Fruit fly (Drosophila melanogaster): ENCODE measurements around the gene Or65b.

Gene Or65b

DNA sequence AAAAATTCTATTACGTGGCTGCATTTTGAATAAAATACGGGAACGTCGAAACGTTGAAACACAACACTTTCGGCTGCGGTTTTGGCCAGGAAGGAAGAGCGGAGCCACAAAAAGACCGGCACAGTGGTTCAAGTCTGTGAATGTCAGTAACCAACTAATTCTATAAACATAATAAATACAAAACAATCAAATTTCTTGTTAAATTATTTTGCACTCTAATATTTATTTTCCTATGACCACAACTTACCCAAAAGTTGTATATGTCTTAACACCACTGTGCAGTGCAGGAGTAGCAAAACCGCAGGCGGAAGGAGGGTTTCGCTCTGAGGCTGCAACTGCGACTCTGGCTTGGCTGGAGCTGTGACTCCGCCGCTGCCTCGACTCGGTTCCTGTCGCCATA is 38.2 kb downstream of the Or65b start (continued):
- TF ChIP-seq CG7368 (GFP tag; optimal IDR thresholded peaks at IDR 0.05) (peak; percentile 66), Hr38 (GFP tag; optimal IDR thresholded peaks at IDR 0.05) (no peak), CG10631 (GFP tag; optimal IDR thresholded peaks at IDR 0.05) (peak; percentile 69), CG31627 (GFP tag; optimal IDR thresholded peaks at IDR 0.05) (peak; percentile 72), dsx (GFP tag; optimal IDR thresholded peaks at IDR 0.05; ENCODE audit: poor library complexity, severe bottlenecking) (peak; percentile 50), CG6276 (GFP tag; optimal IDR thresholded peaks at IDR 0.05) (peak; percentile 29), pdm3 (GFP tag; optimal IDR thresholded peaks at IDR 0.05) (peak; percentile 73), CG6792 (GFP tag; optimal IDR thresholded peaks at IDR 0.05) (peak; percentile 76), Hr4 (GFP tag; optimal IDR thresholded peaks at IDR 0.05) (peak; percentile 38), CG11294 (GFP tag; IDR thresholded peaks at IDR 0.05) (0 out of 2 replicates have a peak, but pooled peaks have one; percentile 19), CG9139 (GFP tag; optimal IDR thresholded peaks at IDR 0.05) (peak; percentile 50), CG8119 (GFP tag; IDR thresholded peaks at IDR 0.05) (peak; percentile 62), ss (GFP tag; optimal IDR thresholded peaks at IDR 0.05) (peak; percentile 11 to 63), Met (GFP tag; optimal IDR thresholded peaks at IDR 0.05) (peak; percentile 83), CG4318 (GFP tag; optimal IDR thresholded peaks at IDR 0.05) (no peak), eg (GFP tag; IDR thresholded peaks at IDR 0.05) (peak; percentile 67; the same call in 2 of the 3 replicates), Hr39 (GFP tag; optimal IDR thresholded peaks at IDR 0.05) (peak; percentile 70), CG6854 (GFP tag; optimal IDR thresholded peaks at IDR 0.05) (no peak), CG8319 (GFP tag; optimal IDR thresholded peaks at IDR 0.05) (peak; percentile 36)

dm6 chr3L:6364217-6364616 is 38.8 kb downstream of the Or65b start:
- TF ChIP-seq Eip75B (GFP tag; optimal IDR thresholded peaks at IDR 0.05) (peak; percentile 10), fd59A (GFP tag; optimal IDR thresholded peaks at IDR 0.05) (peak; percentile 51), spab (GFP tag; optimal IDR thresholded peaks at IDR 0.05) (peak; percentile 52), CG34406 (GFP tag; optimal IDR thresholded peaks at IDR 0.05) (peak; percentile 43), CG4318 (GFP tag; optimal IDR thresholded peaks at IDR 0.05) (no peak), Eip93F (GFP tag; optimal IDR thresholded peaks at IDR 0.05) (no peak), vri (GFP tag; optimal IDR thresholded peaks at IDR 0.05) (peak; percentile 5), CG8632 (GFP tag; optimal IDR thresholded peaks at IDR 0.05) (peak; percentile 27), Sox102F (GFP tag; optimal IDR thresholded peaks at IDR 0.05) (peak; percentile 19), Blimp-1 (GFP tag; optimal IDR thresholded peaks at IDR 0.05) (no peak), CG31627 (GFP tag; optimal IDR thresholded peaks at IDR 0.05) (peak; percentile 41), dsx (GFP tag; optimal IDR thresholded peaks at IDR 0.05; ENCODE audit: poor library complexity, severe bottlenecking) (peak; percentile 33), CG1621 (tag; optimal IDR thresholded peaks at IDR 0.05) (peak; percentile 6), topi (GFP tag; optimal IDR thresholded peaks at IDR 0.05) (peak; percentile 59), CG32006 (GFP tag; optimal IDR thresholded peaks at IDR 0.05) (no peak), OdsH (GFP tag; optimal IDR thresholded peaks at IDR 0.05) (peak; percentile 39), acj6 (GFP tag; optimal IDR thresholded peaks at IDR 0.05) (peak; percentile 44), svp (GFP tag) (peak; percentile 66), CG11762 (GFP tag; optimal IDR thresholded peaks at IDR 0.05; ENCODE audit: insufficient read depth) (peak; percentile 43), CG7368 (GFP tag; optimal IDR thresholded peaks at IDR 0.05) (peak; percentile 36), cyc (GFP tag; optimal IDR thresholded peaks at IDR 0.05) (peak; percentile 54), Ets21C (GFP tag; optimal IDR thresholded peaks at IDR 0.05) (no peak), Smox (GFP tag; optimal IDR thresholded peaks at IDR 0.05) (peak; percentile 36), CG15336 (GFP tag; IDR thresholded peaks at IDR 0.05) (no peak), achi (GFP tag; optimal IDR thresholded peaks at IDR 0.05) (peak; percentile 40), CG6276 (GFP tag; optimal IDR thresholded peaks at IDR 0.05) (no peak), CG10631 (GFP tag; optimal IDR thresholded peaks at IDR 0.05) (peak; percentile 47), Sox14 (GFP tag; optimal IDR thresholded peaks at IDR 0.05) (peak; percentile 3), eg (GFP tag; IDR thresholded peaks at IDR 0.05) (no peak), esn (GFP tag; optimal IDR thresholded peaks at IDR 0.05) (peak; percentile 0), CG6163 (GFP tag; IDR thresholded peaks at IDR 0.05) (peak; percentile 51; the same call in 2 of the 3 replicates), Gug (GFP tag; IDR thresholded peaks at IDR 0.05) (0 out of 2 replicates have a peak, but pooled peaks have one; percentile 12), salr (GFP tag; optimal IDR thresholded peaks at IDR 0.05) (peak in 1 of 2 experiments; percentile 9), CG6854 (GFP tag; optimal IDR thresholded peaks at IDR 0.05) (no peak), Hr38 (GFP tag; optimal IDR thresholded peaks at IDR 0.05) (no peak), Hr39 (GFP tag; optimal IDR thresholded peaks at IDR 0.05) (peak; percentile 19), Hr4 (GFP tag; optimal IDR thresholded peaks at IDR 0.05) (no peak), CG11902 (GFP tag; optimal IDR thresholded peaks at IDR 0.05) (peak; percentile 24), CG8319 (GFP tag; optimal IDR thresholded peaks at IDR 0.05) (peak; percentile 27), CG10669 (GFP tag; optimal IDR thresholded peaks at IDR 0.05) (peak; percentile 61), CG11294 (GFP tag; IDR thresholded peaks at IDR 0.05) (no peak), CG8119 (GFP tag; IDR thresholded peaks at IDR 0.05) (peak; percentile 23; the same call in 1 of the 3 replicates), ss (GFP tag; optimal IDR thresholded peaks at IDR 0.05) (peak; percentile 16 to 47)
